Worm (Caenorhabditis elegans): ENCODE measurements around the gene grdn-1.

grdn-1 gene

ce11 chrV:18662333-18662732, 69.8 kb downstream of the grdn-1 start:
- TF ChIP-seq lin-13 (tag; optimal IDR thresholded peaks at IDR 0.05), result no peak
- TF ChIP-seq blmp-1 (tag; optimal IDR thresholded peaks at IDR 0.05), result no peak
- TF ChIP-seq nhr-76 (tag; optimal IDR thresholded peaks at IDR 0.05), result no peak
- no peak for TF ChIP-seq ces-1 (GFP tag; optimal IDR thresholded peaks at IDR 0.05)
- no peak for TF ChIP-seq ztf-11 (tag; optimal IDR thresholded peaks at IDR 0.05)
- no peak for TF ChIP-seq M03D4.4 (tag; optimal IDR thresholded peaks at IDR 0.05)
